Worm (Caenorhabditis elegans) whole organism, L2 larva: Measurements from ENCODE around the gene Y41C4A.12.

Experiments used
- R02D3.7 ChIP-seq: fragments of 150-350 bp; optimal IDR thresholded peaks from 2 replicates; lab custom pipeline; 2014; ENCODE audit warnings: missing biosample characterization, missing genetic modification characterization
- Y55F3AM.14 ChIP-seq: fragments of 200-800 bp; sonication (Bioruptor generic); optimal IDR thresholded peaks from 2 replicates; lab custom pipeline; 2018; ENCODE audit warnings: mild to moderate bottlenecking, missing genetic modification characterization, missing compliant biosample characterization
- ZK546.5 ChIP-seq: sonication (generic microtip); optimal IDR thresholded peaks from 2 replicates; lab custom pipeline; 2017; ENCODE audit warnings: missing biosample characterization, missing genetic modification characterization
- ama-1 ChIP-seq: fragments of 150-350 bp; optimal IDR thresholded peaks from 2 replicates; lab custom pipeline; 2018; ENCODE audit warnings: inconsistent platforms
- blmp-1 ChIP-seq: sonication (generic microtip); optimal IDR thresholded peaks from 2 replicates; lab custom pipeline; 2017; ENCODE audit warnings: missing genetic modification characterization, mild to moderate bottlenecking, missing compliant biosample characterization, antibody characterized with exemption, moderate library complexity; ENCODE audit not compliant: insufficient read depth
- ceh-82 ChIP-seq: fragments of 150-350 bp; optimal IDR thresholded peaks from 2 replicates; lab custom pipeline; 2014; ENCODE audit warnings: missing biosample characterization, missing genetic modification characterization
- crh-2 ChIP-seq: sonication (generic microtip); optimal IDR thresholded peaks from 2 replicates; lab custom pipeline; 2017; ENCODE audit warnings: missing biosample characterization, missing genetic modification characterization
- dmd-4 ChIP-seq: sonication (generic microtip); optimal IDR thresholded peaks from 2 replicates; lab custom pipeline; 2017; ENCODE audit warnings: missing biosample characterization, missing genetic modification characterization
- egl-27 ChIP-seq: sonication (generic microtip); optimal IDR thresholded peaks from 3 replicates; lab custom pipeline; 2017; ENCODE audit warnings: missing biosample characterization, missing genetic modification reagents, missing genetic modification characterization
- fos-1 ChIP-seq: fragments of 150-350 bp; optimal IDR thresholded peaks from 2 replicates; lab custom pipeline; 2014; ENCODE audit warnings: missing biosample characterization, missing genetic modification characterization
- lin-11 ChIP-seq: fragments of 150-350 bp; sonication (generic microtip); optimal IDR thresholded peaks from 2 replicates; lab custom pipeline; 2014; ENCODE audit warnings: missing biosample characterization, missing genetic modification characterization, inconsistent platforms, mixed read lengths
- lin-13 ChIP-seq: fragments of 150-350 bp; optimal IDR thresholded peaks from 2 replicates; lab custom pipeline; 2014; ENCODE audit warnings: missing biosample characterization, missing genetic modification reagents, missing genetic modification characterization
- lin-39 ChIP-seq: fragments of 150-350 bp; optimal IDR thresholded peaks from 2 replicates; lab custom pipeline; 2014; ENCODE audit warnings: missing biosample characterization, missing genetic modification reagents, missing genetic modification characterization
- mab-5 ChIP-seq: fragments of 150-350 bp; optimal IDR thresholded peaks from 2 replicates; lab custom pipeline; 2014; ENCODE audit warnings: missing biosample characterization, missing genetic modification characterization
- mbf-1 ChIP-seq: sonication (generic microtip); optimal IDR thresholded peaks from 2 replicates; lab custom pipeline; 2017; ENCODE audit warnings: missing biosample characterization, missing genetic modification characterization
- nhr-10 ChIP-seq: sonication (generic microtip); optimal IDR thresholded peaks from 2 replicates; lab custom pipeline; 2017; ENCODE audit warnings: missing biosample characterization, missing genetic modification characterization
- nhr-12 ChIP-seq: fragments of 150-350 bp; optimal IDR thresholded peaks from 2 replicates; lab custom pipeline; 2014; ENCODE audit warnings: missing biosample characterization, missing genetic modification characterization
- nhr-129 ChIP-seq: fragments of 150-350 bp; optimal IDR thresholded peaks from 2 replicates; lab custom pipeline; 2014; ENCODE audit warnings: missing biosample characterization, missing genetic modification characterization
- nhr-21 ChIP-seq: fragments of 150-350 bp; optimal IDR thresholded peaks from 2 replicates; lab custom pipeline; 2014; ENCODE audit warnings: missing biosample characterization, missing genetic modification characterization
- sem-4 ChIP-seq: fragments of 150-350 bp; optimal IDR thresholded peaks from 2 replicates; lab custom pipeline; 2014; ENCODE audit warnings: missing biosample characterization, missing genetic modification reagents, missing genetic modification characterization
- sma-3 ChIP-seq: sonication (generic microtip); optimal IDR thresholded peaks from 2 replicates; lab custom pipeline; 2016; ENCODE audit warnings: missing genetic modification reagents, missing genetic modification characterization, missing compliant biosample characterization
- sma-9 ChIP-seq, 2 experiments: fragments of 150-350 bp in 1 of 2; sonication (generic microtip) in 1 of 2; optimal IDR thresholded peaks; 2 replicates each; lab custom pipeline; 2014 to 2016; ENCODE audit warnings: missing genetic modification characterization in 2 of 2, mild to moderate bottlenecking in 1 of 2, missing biosample characterization in 1 of 2, missing compliant biosample characterization in 1 of 2, missing genetic modification reagents in 1 of 2, moderate library complexity in 1 of 2
- snpc-4 ChIP-seq: fragments of 150-350 bp; optimal IDR thresholded peaks from 2 replicates; lab custom pipeline; 2014; ENCODE audit warnings: missing biosample characterization, missing genetic modification characterization
- unc-39 ChIP-seq: fragments of 150-350 bp; optimal IDR thresholded peaks from 2 replicates; lab custom pipeline; 2014; ENCODE audit warnings: missing biosample characterization, missing genetic modification characterization
- unc-62 ChIP-seq: fragments of 150-350 bp; optimal IDR thresholded peaks from 2 replicates; lab custom pipeline; 2014; ENCODE audit warnings: missing biosample characterization, missing genetic modification reagents, missing genetic modification characterization
- zag-1 ChIP-seq: fragments of 150-350 bp; optimal IDR thresholded peaks from 2 replicates; lab custom pipeline; 2014; ENCODE audit warnings: missing biosample characterization, missing genetic modification characterization
- ztf-1 ChIP-seq: fragments of 200-800 bp; sonication (Bioruptor generic); conservative IDR thresholded peaks from 2 replicates; pipeline ENCODE4 v1.3.6; 2022; ENCODE audit warnings: missing genetic modification characterization, missing compliant biosample characterization
- ztf-11 ChIP-seq: sonication (generic microtip); optimal IDR thresholded peaks from 2 replicates; lab custom pipeline; 2017; ENCODE audit warnings: missing biosample characterization, missing genetic modification characterization

Gene Y41C4A.12

DNA sequence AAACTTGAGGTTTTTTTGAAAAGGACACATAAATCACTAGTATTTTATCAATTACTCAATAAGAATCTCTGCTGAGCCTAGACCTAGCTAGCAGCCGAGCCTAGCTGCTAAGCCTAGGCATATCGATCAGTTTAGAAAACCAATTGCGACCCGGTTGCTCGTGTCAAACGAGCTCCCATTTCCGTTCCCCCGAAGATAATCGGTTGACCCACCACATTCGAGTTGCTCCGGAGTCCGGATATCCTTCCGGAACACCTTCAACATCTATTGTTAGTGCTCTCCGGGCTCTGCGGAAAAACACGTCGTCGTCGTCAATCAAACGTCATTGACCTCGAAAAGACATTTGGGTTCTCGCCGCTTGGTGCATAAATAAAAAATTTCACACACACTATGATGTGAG lies 42.7 kb downstream of the Y41C4A.12 start:
- no peak for TF ChIP-seq dmd-4 (tag; lab: Kevin White, UChicago)
- no peak for TF ChIP-seq ama-1 (lab: Kevin White, UChicago)
- TF ChIP-seq zag-1, result no peak
- TF ChIP-seq unc-39, result no peak
- no peak for TF ChIP-seq nhr-21 (tag; lab: Kevin White, UChicago)
- TF ChIP-seq sma-9 (GFP tag; optimal IDR thresholded peaks at IDR 0.05; lab: Kevin White, UChicago), result no peak
- TF ChIP-seq sma-9 (tag; optimal IDR thresholded peaks at IDR 0.05; lab: Kevin White, UChicago), result no peak
- TF ChIP-seq nhr-129 (tag; lab: Kevin White, UChicago), result no peak
- no peak for TF ChIP-seq nhr-12 (tag; lab: Kevin White, UChicago)
- TF ChIP-seq crh-2 (tag; lab: Kevin White, UChicago), result no peak
- TF ChIP-seq nhr-10 (tag; lab: Kevin White, UChicago), result no peak
- no peak for TF ChIP-seq snpc-4

DNA sequence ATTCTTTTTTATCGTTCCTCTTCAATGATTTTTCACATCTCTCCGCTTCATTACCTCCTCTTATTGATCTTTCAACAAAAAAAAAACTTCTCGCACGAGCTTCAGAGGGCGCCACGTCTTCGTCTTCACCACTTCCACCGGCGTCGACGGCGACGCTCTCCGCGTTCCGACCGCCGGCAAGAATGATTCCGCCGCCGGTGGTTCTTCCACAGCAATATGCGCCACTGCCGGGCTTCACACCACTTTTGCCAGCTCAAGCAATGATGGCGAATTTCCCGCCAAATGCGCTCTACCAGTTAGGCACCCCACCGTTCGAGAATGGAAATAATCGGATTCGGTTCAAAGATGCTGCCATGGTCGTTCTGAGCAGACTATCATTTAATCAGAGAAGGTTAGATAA lies 43.5 kb downstream of the Y41C4A.12 start:
- no peak for TF ChIP-seq egl-27 (tag; lab: Kevin White, UChicago)
- TF ChIP-seq mbf-1, result no peak
- no peak for TF ChIP-seq blmp-1 (tag; lab: Kevin White, UChicago)
- no peak for TF ChIP-seq dmd-4 (tag; lab: Kevin White, UChicago)
- TF ChIP-seq unc-62, result no peak
- TF ChIP-seq ama-1 (lab: Kevin White, UChicago), result no peak

- TF ChIP-seq nhr-12 (tag; lab: Kevin White, UChicago), result no peak
- no peak for TF ChIP-seq egl-27 (tag; lab: Kevin White, UChicago)
- TF ChIP-seq lin-39 (tag; lab: Kevin White, UChicago), result no peak
Observed at ce11 chrIII:11681461-11682014, 45.0 kb downstream of the Y41C4A.12 start.

ce11 chrIII:11680514-11680913 lies 46.0 kb downstream of the Y41C4A.12 start:
- no peak for TF ChIP-seq ama-1 (lab: Kevin White, UChicago)
- no peak for TF ChIP-seq sem-4
- TF ChIP-seq ceh-82, result no peak
- TF ChIP-seq sma-3 (GFP tag; lab: Kevin White, UChicago), result no peak
- TF ChIP-seq crh-2 (tag; lab: Kevin White, UChicago), result no peak
- no peak for TF ChIP-seq Y55F3AM.14
- no peak for TF ChIP-seq lin-13 (GFP tag; lab: Kevin White, UChicago)
- TF ChIP-seq nhr-10 (tag; lab: Kevin White, UChicago), result no peak
- no peak for TF ChIP-seq ZK546.5 (tag; lab: Kevin White, UChicago)
- no peak for TF ChIP-seq lin-11 (tag; lab: Kevin White, UChicago)
- TF ChIP-seq ztf-1, result no peak
- no peak for TF ChIP-seq fos-1 (tag; lab: Kevin White, UChicago)
- no peak for TF ChIP-seq R02D3.7 (tag; lab: Kevin White, UChicago)
- TF ChIP-seq ztf-11 (tag; lab: Kevin White, UChicago), result no peak
- no peak for TF ChIP-seq mab-5 (tag; lab: Kevin White, UChicago)
